Fruit fly (Drosophila melanogaster) whole organism, embryonic: ENCODE results near the gene CCAP-R.

Experiments
- Atf6 ChIP-seq: fragments of 200-800 bp; sonication (Bioruptor generic); IDR thresholded peaks from 2 replicates; pipeline ENCODE4 v1.3.6; 2022; ENCODE audit warnings: missing biosample characterization, missing genetic modification characterization
- CG10267 ChIP-seq: fragments of 200-800 bp; sonication (Bioruptor generic); optimal IDR thresholded peaks from 2 replicates; lab custom pipeline; 2018; ENCODE audit warnings: missing biosample characterization, mild to moderate bottlenecking, missing genetic modification characterization, moderate library complexity
- CG16813 ChIP-seq: fragments of 200-800 bp; sonication (Bioruptor generic); IDR thresholded peaks from 3 replicates; pipeline ENCODE4 v1.3.6; 2022; ENCODE audit warnings: missing biosample characterization, missing genetic modification characterization; ENCODE audit not compliant: partially characterized antibody
- CG17912 ChIP-seq: fragments of 200-800 bp; sonication (Bioruptor generic); optimal IDR thresholded peaks from 2 replicates; lab custom pipeline; 2018; ENCODE audit warnings: missing biosample characterization, mild to moderate bottlenecking, missing genetic modification characterization
- CG18011 ChIP-seq: fragments of 200-800 bp; sonication (Bioruptor generic); optimal IDR thresholded peaks from 2 replicates; lab custom pipeline; 2017; ENCODE audit warnings: missing biosample characterization, missing genetic modification characterization, mild to moderate bottlenecking, moderate library complexity, missing genotype
- CG18619 ChIP-seq: fragments of 200-800 bp; sonication (Bioruptor generic); optimal IDR thresholded peaks from 3 replicates; lab custom pipeline; 2017; ENCODE audit warnings: missing biosample characterization, mild to moderate bottlenecking, missing genetic modification characterization
- CG30403 ChIP-seq: fragments of 200-800 bp; sonication (Bioruptor generic); optimal IDR thresholded peaks from 3 replicates; lab custom pipeline; 2016; ENCODE audit warnings: missing biosample characterization, missing genetic modification characterization
- CG3065 ChIP-seq: fragments of 200-800 bp; sonication (Bioruptor generic); optimal IDR thresholded peaks from 2 replicates; lab custom pipeline; 2016; ENCODE audit warnings: missing biosample characterization, missing genetic modification characterization
- CG4404 ChIP-seq: fragments of 200-800 bp; sonication (Bioruptor generic); IDR thresholded peaks from 2 replicates; pipeline ENCODE4 v1.3.6; 2022; ENCODE audit warnings: missing biosample characterization, missing genetic modification characterization
- CG4617 ChIP-seq: fragments of 200-800 bp; sonication (Bioruptor generic); optimal IDR thresholded peaks from 3 replicates; lab custom pipeline; 2016; ENCODE audit warnings: missing biosample characterization, missing genetic modification characterization, borderline replicate concordance
- CG6813 ChIP-seq: fragments of 200-800 bp; sonication (Bioruptor generic); optimal IDR thresholded peaks from 2 replicates; lab custom pipeline; 2017; ENCODE audit warnings: missing biosample characterization, missing genetic modification characterization, mild to moderate bottlenecking, moderate library complexity, missing genetic modification reagents
- CG8478 ChIP-seq: fragments of >200 bp; optimal IDR thresholded peaks from 2 replicates; lab custom pipeline; 2018
- CG9609 ChIP-seq: fragments of 200-800 bp; sonication (Bioruptor generic); optimal IDR thresholded peaks from 3 replicates; lab custom pipeline; 2016; ENCODE audit warnings: missing biosample characterization, missing genetic modification characterization
- CG9876 ChIP-seq: fragments of 200-800 bp; sonication (Bioruptor generic); optimal IDR thresholded peaks from 2 replicates; lab custom pipeline; 2016; ENCODE audit warnings: missing biosample characterization, missing genetic modification characterization
- CG9932 ChIP-seq: fragments of 200-800 bp; sonication (Bioruptor generic); IDR thresholded peaks from 2 replicates; pipeline ENCODE4 v1.3.6; 2022; ENCODE audit warnings: missing biosample characterization, missing genetic modification characterization
- Dek ChIP-seq: fragments of 200-800 bp; sonication (Bioruptor generic); optimal IDR thresholded peaks from 3 replicates; lab custom pipeline; 2019; ENCODE audit warnings: missing biosample characterization, mild to moderate bottlenecking, missing genetic modification characterization, moderate library complexity
- Dfd ChIP-seq, 2 experiments: fragments of >200 bp; optimal IDR thresholded peaks; 2 replicates each; lab custom pipeline; 2017; ENCODE audit warnings: missing biosample characterization in 2 of 2, missing genetic modification characterization in 2 of 2
- Fer3 ChIP-seq: fragments of 200-800 bp; sonication (Bioruptor generic); optimal IDR thresholded peaks from 2 replicates; lab custom pipeline; 2018; ENCODE audit warnings: missing biosample characterization, mild to moderate bottlenecking, missing genetic modification characterization, moderate library complexity
- H2.0 ChIP-seq: fragments of 200-800 bp; sonication (Bioruptor generic); IDR thresholded peaks from 2 replicates; pipeline ENCODE4 v1.3.6; 2022; ENCODE audit warnings: missing biosample characterization, missing genetic modification characterization
- Hey ChIP-seq: fragments of 200-800 bp; sonication (Bioruptor generic); optimal IDR thresholded peaks from 3 replicates; lab custom pipeline; 2018; ENCODE audit warnings: missing biosample characterization, mild to moderate bottlenecking, missing genetic modification characterization
- Max ChIP-seq: fragments of 200-800 bp; sonication (Bioruptor generic); optimal IDR thresholded peaks from 2 replicates; lab custom pipeline; 2016; ENCODE audit warnings: missing biosample characterization, mild to moderate bottlenecking, missing genetic modification characterization
- Meics ChIP-seq: fragments of 200-800 bp; sonication (Bioruptor generic); optimal IDR thresholded peaks from 2 replicates; lab custom pipeline; 2017; ENCODE audit warnings: missing biosample characterization, mild to moderate bottlenecking, missing genetic modification characterization
- Nf-YC ChIP-seq: fragments of 200-800 bp; optimal IDR thresholded peaks from 3 replicates; lab custom pipeline; 2019; ENCODE audit warnings: missing biosample characterization, mild to moderate bottlenecking, missing genetic modification characterization, moderate library complexity
- NfI ChIP-seq: fragments of 200-800 bp; sonication (Bioruptor generic); optimal IDR thresholded peaks from 3 replicates; lab custom pipeline; 2018; ENCODE audit warnings: missing biosample characterization, mild to moderate bottlenecking, missing genetic modification characterization, moderate library complexity
- Pdp1 ChIP-seq, 2 experiments: fragments of 200-800 bp; sonication (Bioruptor generic); optimal IDR thresholded peaks; 3 replicates each; lab custom pipeline; 2016; ENCODE audit warnings: missing biosample characterization in 2 of 2, missing genetic modification characterization in 2 of 2, mild to moderate bottlenecking in 1 of 2, moderate library complexity in 1 of 2
- Sox100B ChIP-seq: fragments of 200-800 bp; sonication (Bioruptor generic); optimal IDR thresholded peaks from 3 replicates; lab custom pipeline; 2018; ENCODE audit warnings: missing biosample characterization, mild to moderate bottlenecking, missing genetic modification characterization
- Sox102F ChIP-seq: fragments of 200-800 bp; sonication (Bioruptor generic); optimal IDR thresholded peaks from 2 replicates; lab custom pipeline; 2018; ENCODE audit warnings: missing biosample characterization, mild to moderate bottlenecking, missing genetic modification characterization, moderate library complexity
- Stat92E ChIP-seq, 3 experiments: fragments of >200 bp in 2 of 3; fragments of 200-800 bp in 1 of 3; sonication (Bioruptor generic) in 1 of 3; optimal IDR thresholded peaks; 2 replicates each; lab custom pipeline; 2017 to 2019; ENCODE audit warnings: missing biosample characterization in 3 of 3, missing genetic modification characterization in 3 of 3, mild to moderate bottlenecking in 1 of 3, moderate library complexity in 1 of 3
- abd-A ChIP-seq: fragments of 200-800 bp; sonication (Bioruptor generic); optimal IDR thresholded peaks from 3 replicates; lab custom pipeline; 2019; ENCODE audit warnings: missing biosample characterization, mild to moderate bottlenecking, missing genetic modification characterization, moderate library complexity
- amos ChIP-seq: fragments of 200-800 bp; sonication (Bioruptor generic); IDR thresholded peaks from 2 replicates; pipeline ENCODE4 v1.3.6; 2022; ENCODE audit warnings: missing biosample characterization, missing genetic modification characterization; ENCODE audit not compliant: partially characterized antibody
- chn ChIP-seq: fragments of 200-800 bp; sonication (Bioruptor generic); optimal IDR thresholded peaks from 2 replicates; lab custom pipeline; 2016; ENCODE audit warnings: missing biosample characterization, missing genetic modification characterization
- dan ChIP-seq: fragments of 200-800 bp; sonication (Bioruptor generic); IDR thresholded peaks from 2 replicates; pipeline ENCODE4 v1.3.6; 2022; ENCODE audit warnings: missing biosample characterization, missing genetic modification characterization
- gt ChIP-seq: fragments of 200-800 bp; sonication (Bioruptor generic); IDR thresholded peaks from 2 replicates; pipeline ENCODE4 v1.3.6; 2022; ENCODE audit warnings: missing biosample characterization, missing genetic modification characterization
- h ChIP-seq: fragments of >200 bp; optimal IDR thresholded peaks from 2 replicates; lab custom pipeline; 2017
- hb ChIP-seq: fragments of 200-800 bp; sonication (Bioruptor generic); IDR thresholded peaks from 3 replicates; pipeline ENCODE4 v1.3.6; 2022; ENCODE audit warnings: missing biosample characterization, missing genetic modification characterization; ENCODE audit not compliant: partially characterized antibody
- kni ChIP-seq: fragments of 200-800 bp; sonication (Bioruptor generic); optimal IDR thresholded peaks from 3 replicates; lab custom pipeline; 2017; ENCODE audit warnings: mild to moderate bottlenecking, missing biosample characterization, missing genetic modification reagents, missing genetic modification characterization
- knrl ChIP-seq: fragments of 200-800 bp; sonication (Bioruptor generic); IDR thresholded peaks from 3 replicates; pipeline ENCODE4 v1.3.6; 2022; ENCODE audit warnings: missing biosample characterization, missing genetic modification characterization; ENCODE audit not compliant: partially characterized antibody
- lab ChIP-seq: fragments of 200-800 bp; sonication (Bioruptor generic); optimal IDR thresholded peaks from 3 replicates; lab custom pipeline; 2017; ENCODE audit warnings: missing biosample characterization, missing genetic modification characterization, mild to moderate bottlenecking, moderate library complexity, missing genetic modification reagents
- nerfin-2 ChIP-seq: fragments of 200-800 bp; sonication (Bioruptor generic); IDR thresholded peaks from 2 replicates; pipeline ENCODE4 v1.3.6; 2022; ENCODE audit warnings: missing biosample characterization, missing genetic modification characterization; ENCODE audit not compliant: partially characterized antibody
- p53 ChIP-seq: fragments of 200-800 bp; sonication (Bioruptor generic); optimal IDR thresholded peaks from 2 replicates; lab custom pipeline; 2016; ENCODE audit warnings: missing biosample characterization, missing genetic modification characterization
- pnt ChIP-seq: fragments of 200-800 bp; sonication (Bioruptor generic); optimal IDR thresholded peaks from 3 replicates; lab custom pipeline; 2016; ENCODE audit warnings: missing biosample characterization, missing genetic modification characterization
- rib ChIP-seq: fragments of 200-800 bp; sonication (Bioruptor generic); IDR thresholded peaks from 2 replicates; pipeline ENCODE4 v1.3.6; 2022; ENCODE audit warnings: missing biosample characterization, missing genetic modification characterization
- run ChIP-seq: fragments of 200-800 bp; sonication (Bioruptor generic); optimal IDR thresholded peaks from 3 replicates; lab custom pipeline; 2018; ENCODE audit warnings: missing biosample characterization, mild to moderate bottlenecking, missing genetic modification characterization
- sens-2 ChIP-seq: fragments of 200-800 bp; sonication (Bioruptor generic); IDR thresholded peaks from 2 replicates; pipeline ENCODE4 v1.3.6; 2022; ENCODE audit warnings: missing biosample characterization, missing genetic modification characterization
- sna ChIP-seq: fragments of 200-800 bp; sonication (Bioruptor generic); IDR thresholded peaks from 2 replicates; pipeline ENCODE4 v1.3.6; 2022; ENCODE audit warnings: missing biosample characterization, missing genetic modification characterization; ENCODE audit not compliant: partially characterized antibody
- sr ChIP-seq: fragments of 200-800 bp; sonication (Bioruptor generic); IDR thresholded peaks from 3 replicates; pipeline ENCODE4 v1.3.6; 2022; ENCODE audit warnings: missing biosample characterization, missing genetic modification characterization
- sug ChIP-seq: fragments of 200-800 bp; optimal IDR thresholded peaks from 2 replicates; lab custom pipeline; 2019; ENCODE audit warnings: missing biosample characterization, mild to moderate bottlenecking, missing genetic modification characterization, moderate library complexity
- zen2 ChIP-seq: fragments of 200-800 bp; sonication (Bioruptor generic); IDR thresholded peaks from 3 replicates; pipeline ENCODE4 v1.3.6; 2022; ENCODE audit warnings: missing biosample characterization, missing genetic modification characterization; ENCODE audit not compliant: partially characterized antibody

CCAP-R gene

dm6 chr3R:25888307-25889075, 67.6 kb downstream of the CCAP-R start, which contains the start of gene Lnk (continued):
- TF ChIP-seq nerfin-2 (GFP tag; lab: Robert Waterston, UW): peak; percentile 68
- TF ChIP-seq H2.0 (GFP tag; lab: Robert Waterston, UW): no peak; the same call in 1 of the 2 replicates
- peak; percentile 48 for TF ChIP-seq CG8478 (lab: Kevin White, UChicago)
- TF ChIP-seq rib: no peak; the same call in 1 of the 2 replicates
- peak; percentile 36 for TF ChIP-seq chn (GFP tag; lab: Kevin White, UChicago)
- peak; percentile 13 for TF ChIP-seq NfI (GFP tag; lab: Kevin White, UChicago)
- TF ChIP-seq CG17912 (GFP tag; lab: Kevin White, UChicago): peak; percentile 18
- no peak for TF ChIP-seq abd-A
- peak; percentile 70 for TF ChIP-seq sna (GFP tag; lab: Robert Waterston, UW)
- peak; percentile 20 for TF ChIP-seq sug (tag; lab: Kevin White, UChicago)
- TF ChIP-seq zen2 (GFP tag; lab: Robert Waterston, UW): no peak; the same call in 2 of the 3 replicates
- peak; percentile 2 for TF ChIP-seq p53 (GFP tag; lab: Kevin White, UChicago)
- TF ChIP-seq Atf6: peak; percentile 27; the same call in 1 of the 2 replicates
- TF ChIP-seq CG9876: no peak
- peak; percentile 87 for TF ChIP-seq CG4617 (GFP tag; lab: Kevin White, UChicago)
- no peak for TF ChIP-seq CG18619 (GFP tag; lab: Kevin White, UChicago)
- no peak for TF ChIP-seq CG18011 (GFP tag; lab: Kevin White, UChicago)
- TF ChIP-seq Fer3 (tag; lab: Kevin White, UChicago): peak; percentile 25
- TF ChIP-seq gt (GFP tag; lab: Robert Waterston, UW): no peak
- TF ChIP-seq pnt (GFP tag; lab: Kevin White, UChicago): no peak
- TF ChIP-seq dan: no peak
- TF ChIP-seq lab: no peak
- TF ChIP-seq hb: peak; percentile 83
- TF ChIP-seq Dfd (GFP tag; optimal IDR thresholded peaks at IDR 0.05; lab: Kevin White, UChicago): no peak
- peak; percentile 45 for TF ChIP-seq kni (GFP tag; lab: Kevin White, UChicago)
- peak; percentile 11 for TF ChIP-seq Dek (tag; lab: Kevin White, UChicago)
- no peak for TF ChIP-seq CG6813
- TF ChIP-seq sr: peak; percentile 95
- TF ChIP-seq Sox100B (GFP tag; lab: Kevin White, UChicago): no peak
- TF ChIP-seq knrl (GFP tag; lab: Robert Waterston, UW): peak; percentile 88
- no peak for TF ChIP-seq CG3065 (GFP tag; lab: Kevin White, UChicago)
- TF ChIP-seq CG30403: peak; percentile 3
- peak; percentile 97 for TF ChIP-seq amos (GFP tag; lab: Robert Waterston, UW)
- TF ChIP-seq CG16813 (GFP tag; lab: Robert Waterston, UW): peak; percentile 89
- TF ChIP-seq Max (GFP tag; lab: Kevin White, UChicago): peak; percentile 32
- TF ChIP-seq CG4404 (GFP tag; lab: Robert Waterston, UW): no peak
- TF ChIP-seq CG9609 (GFP tag; lab: Kevin White, UChicago): peak; percentile 21
- TF ChIP-seq sens-2: no peak
- TF ChIP-seq h (lab: Kevin White, UChicago): no peak
- TF ChIP-seq CG10267: peak; percentile 49
- TF ChIP-seq Pdp1 (GFP tag; optimal IDR thresholded peaks at IDR 0.05; lab: Kevin White, UChicago): no peak
- no peak for TF ChIP-seq run (tag; lab: Kevin White, UChicago)
- no peak for TF ChIP-seq Hey (tag; lab: Kevin White, UChicago)
- no peak for TF ChIP-seq Meics (GFP tag; lab: Kevin White, UChicago)
- TF ChIP-seq Sox102F (GFP tag; lab: Kevin White, UChicago): no peak
- peak; percentile 69 for TF ChIP-seq CG9932
- peak; percentile 23 for TF ChIP-seq Nf-YC (tag; lab: Kevin White, UChicago)
- peak in 1 of 3 experiments; percentile 64 for TF ChIP-seq Stat92E (GFP tag; optimal IDR thresholded peaks at IDR 0.05; lab: Kevin White, UChicago)
